Fruit fly (Drosophila melanogaster): ENCODE results near the gene Ir67b.

dm6 chr3L:10389900-10390299, 41.9 kb downstream of the Ir67b start:
- TF ChIP-seq Sin3A (optimal IDR thresholded peaks at IDR 0.05) (no peak), insv (optimal IDR thresholded peaks at IDR 0.05) (no peak), Myc (optimal IDR thresholded peaks at IDR 0.05) (no peak)
